Fruit fly (Drosophila melanogaster) whole organism, embryonic: ENCODE results near the gene Tim17b.
A peak's percentile ranks its signal among the peaks of the same experiment; 100 is the strongest.

ENCODE experiments used
- CG10209 ChIP-seq: fragments of 200-800 bp; sonication (Bioruptor generic); optimal IDR thresholded peaks from 3 replicates; lab custom pipeline; 2017; ENCODE audit warnings: missing biosample characterization, mild to moderate bottlenecking, missing genetic modification characterization, missing genetic modification reagents
- CG10267 ChIP-seq: fragments of 200-800 bp; sonication (Bioruptor generic); optimal IDR thresholded peaks from 2 replicates; lab custom pipeline; 2018; ENCODE audit warnings: missing biosample characterization, mild to moderate bottlenecking, missing genetic modification characterization, moderate library complexity
- CG14667 ChIP-seq: fragments of 200-800 bp; sonication (Bioruptor generic); IDR thresholded peaks from 2 replicates; pipeline ENCODE4 v1.3.6; 2022; ENCODE audit warnings: missing biosample characterization, missing genetic modification characterization
- CG15514 ChIP-seq: fragments of 200-800 bp; sonication (Bioruptor generic); optimal IDR thresholded peaks from 3 replicates; lab custom pipeline; 2017; ENCODE audit warnings: missing biosample characterization, missing genetic modification characterization, mild to moderate bottlenecking, moderate library complexity, missing genetic modification reagents
- CG15696 ChIP-seq: fragments of 200-800 bp; sonication (Bioruptor generic); optimal IDR thresholded peaks from 2 replicates; lab custom pipeline; 2019; ENCODE audit warnings: missing biosample characterization, mild to moderate bottlenecking, missing genetic modification characterization, moderate library complexity
- CG16863 ChIP-seq: fragments of 200-800 bp; sonication (Bioruptor generic); optimal IDR thresholded peaks from 3 replicates; lab custom pipeline; 2016; ENCODE audit warnings: missing biosample characterization, missing genetic modification characterization
- CG17328 ChIP-seq: fragments of 200-800 bp; sonication (Bioruptor generic); IDR thresholded peaks from 2 replicates; pipeline ENCODE4 v1.3.6; 2022; ENCODE audit warnings: missing biosample characterization, missing genetic modification characterization
- CG17912 ChIP-seq: fragments of 200-800 bp; sonication (Bioruptor generic); optimal IDR thresholded peaks from 2 replicates; lab custom pipeline; 2018; ENCODE audit warnings: missing biosample characterization, mild to moderate bottlenecking, missing genetic modification characterization
- CG1792 ChIP-seq: fragments of 200-800 bp; sonication (Bioruptor generic); optimal IDR thresholded peaks from 2 replicates; lab custom pipeline; 2016; ENCODE audit warnings: missing biosample characterization, missing genetic modification characterization
- CG18262 ChIP-seq: fragments of 200-800 bp; optimal IDR thresholded peaks from 3 replicates; lab custom pipeline; 2019; ENCODE audit warnings: missing biosample characterization, mild to moderate bottlenecking, missing genetic modification characterization, moderate library complexity
- CG30020 ChIP-seq: fragments of 200-800 bp; optimal IDR thresholded peaks from 2 replicates; lab custom pipeline; 2019; ENCODE audit warnings: missing biosample characterization, mild to moderate bottlenecking, missing genetic modification characterization, moderate library complexity
- CG31224 ChIP-seq: fragments of 200-800 bp; sonication (Bioruptor generic); IDR thresholded peaks from 2 replicates; pipeline ENCODE4 v1.3.6; 2022; ENCODE audit warnings: missing biosample characterization, missing genetic modification characterization
- CG32532 ChIP-seq: fragments of 200-800 bp; sonication (Bioruptor generic); IDR thresholded peaks from 2 replicates; pipeline ENCODE4 v1.3.6; 2022; ENCODE audit warnings: missing biosample characterization, missing genetic modification characterization
- CG4328 ChIP-seq: fragments of 200-800 bp; sonication (Bioruptor generic); optimal IDR thresholded peaks from 3 replicates; lab custom pipeline; 2017; ENCODE audit warnings: missing biosample characterization, missing genetic modification reagents, missing genetic modification characterization
- CG6791 ChIP-seq: fragments of 200-800 bp; sonication (Bioruptor generic); IDR thresholded peaks from 3 replicates; pipeline ENCODE4 v1.3.6; 2022; ENCODE audit warnings: missing biosample characterization, missing genetic modification characterization; ENCODE audit not compliant: partially characterized antibody
- CG7745 ChIP-seq: fragments of 200-800 bp; sonication (Bioruptor generic); optimal IDR thresholded peaks from 2 replicates; lab custom pipeline; 2018; ENCODE audit warnings: missing biosample characterization, mild to moderate bottlenecking, missing genetic modification characterization, moderate library complexity
- CG8089 ChIP-seq: fragments of 200-800 bp; sonication (Bioruptor generic); optimal IDR thresholded peaks from 3 replicates; lab custom pipeline; 2016; ENCODE audit warnings: missing biosample characterization, missing genetic modification characterization
- CG8290 ChIP-seq, 3 experiments: fragments of 200-800 bp; sonication (Bioruptor generic); optimal IDR thresholded peaks; 2 replicates each; lab custom pipeline; 2016 to 2019; ENCODE audit warnings: missing biosample characterization in 3 of 3, missing genetic modification characterization in 3 of 3, mild to moderate bottlenecking in 2 of 3, moderate library complexity in 1 of 3
- CG8359 ChIP-seq: fragments of 200-800 bp; sonication (Bioruptor generic); optimal IDR thresholded peaks from 2 replicates; lab custom pipeline; 2017; ENCODE audit warnings: missing biosample characterization, mild to moderate bottlenecking, missing genetic modification characterization, borderline replicate concordance
- CG9817 ChIP-seq: fragments of 200-800 bp; sonication (Bioruptor generic); optimal IDR thresholded peaks from 2 replicates; lab custom pipeline; 2018; ENCODE audit warnings: missing biosample characterization, mild to moderate bottlenecking, missing genetic modification characterization, moderate library complexity
- CHES-1-like ChIP-seq: fragments of 200-800 bp; sonication (Bioruptor generic); optimal IDR thresholded peaks from 2 replicates; lab custom pipeline; 2016; ENCODE audit warnings: missing biosample characterization, missing genetic modification characterization
- Ets65A ChIP-seq: fragments of 200-800 bp; sonication (Bioruptor generic); peaks from one replicate; lab custom pipeline; 2016; ENCODE audit warnings: missing biosample characterization, missing genetic modification characterization
- HLH4C ChIP-seq: fragments of 200-800 bp; sonication (Bioruptor generic); IDR thresholded peaks from 3 replicates; pipeline ENCODE4 v1.3.6; 2022; ENCODE audit warnings: missing biosample characterization, missing genetic modification characterization; ENCODE audit not compliant: partially characterized antibody
- HLH54F ChIP-seq: fragments of 200-800 bp; sonication (Bioruptor generic); optimal IDR thresholded peaks from 3 replicates; lab custom pipeline; 2016; ENCODE audit warnings: missing biosample characterization, missing genetic modification characterization
- Lhr ChIP-seq: fragments of 200-800 bp; sonication (Bioruptor generic); optimal IDR thresholded peaks from 3 replicates; lab custom pipeline; 2017; ENCODE audit warnings: mild to moderate bottlenecking, missing biosample characterization, missing genetic modification reagents, missing genetic modification characterization
- MESR4 ChIP-seq: fragments of 200-800 bp; sonication (Bioruptor generic); optimal IDR thresholded peaks from 2 replicates; lab custom pipeline; 2018; ENCODE audit warnings: missing biosample characterization, mild to moderate bottlenecking, missing genetic modification characterization, moderate library complexity
- Med ChIP-seq: fragments of 200-800 bp; sonication (Bioruptor generic); peaks from one replicate; lab custom pipeline; 2016; ENCODE audit warnings: missing biosample characterization, missing genetic modification characterization, mild to moderate bottlenecking, inconsistent platforms, moderate library complexity
- Nf-YC ChIP-seq: fragments of 200-800 bp; optimal IDR thresholded peaks from 3 replicates; lab custom pipeline; 2019; ENCODE audit warnings: missing biosample characterization, mild to moderate bottlenecking, missing genetic modification characterization, moderate library complexity
- Rfx ChIP-seq: fragments of 200-800 bp; sonication (Bioruptor generic); IDR thresholded peaks from 2 replicates; pipeline ENCODE4 v1.3.6; 2022; ENCODE audit warnings: missing biosample characterization, missing genetic modification characterization
- Six4 ChIP-seq: fragments of 200-800 bp; sonication (Bioruptor generic); optimal IDR thresholded peaks from 2 replicates; lab custom pipeline; 2016; ENCODE audit warnings: missing biosample characterization, missing genetic modification characterization
- ab ChIP-seq: fragments of 200-800 bp; sonication (Bioruptor generic); optimal IDR thresholded peaks from 2 replicates; lab custom pipeline; 2016; ENCODE audit warnings: missing biosample characterization, missing genetic modification characterization
- abd-A ChIP-seq: fragments of 200-800 bp; sonication (Bioruptor generic); optimal IDR thresholded peaks from 3 replicates; lab custom pipeline; 2019; ENCODE audit warnings: missing biosample characterization, mild to moderate bottlenecking, missing genetic modification characterization, moderate library complexity
- da ChIP-seq: fragments of 200-800 bp; sonication (Bioruptor generic); optimal IDR thresholded peaks from 2 replicates; lab custom pipeline; 2016; ENCODE audit warnings: missing biosample characterization, missing genetic modification characterization
- dm ChIP-seq: fragments of 200-800 bp; sonication (Bioruptor generic); optimal IDR thresholded peaks from 3 replicates; lab custom pipeline; 2016; ENCODE audit warnings: missing biosample characterization, missing genetic modification characterization
- ems ChIP-seq: fragments of 200-800 bp; sonication (Bioruptor generic); optimal IDR thresholded peaks from 3 replicates; lab custom pipeline; 2016; ENCODE audit warnings: missing biosample characterization, missing genetic modification characterization
- gsb ChIP-seq: fragments of 200-800 bp; sonication (Bioruptor generic); IDR thresholded peaks from 2 replicates; pipeline ENCODE4 v1.3.6; 2022; ENCODE audit warnings: missing biosample characterization, missing genetic modification characterization
- hbn ChIP-seq: fragments of 200-800 bp; sonication (Bioruptor generic); IDR thresholded peaks from 2 replicates; pipeline ENCODE4 v1.3.6; 2022; ENCODE audit warnings: missing biosample characterization, missing genetic modification characterization; ENCODE audit not compliant: partially characterized antibody
- nerfin-1 ChIP-seq: fragments of 200-800 bp; sonication (Bioruptor generic); optimal IDR thresholded peaks from 3 replicates; lab custom pipeline; 2019; ENCODE audit warnings: missing biosample characterization, mild to moderate bottlenecking, missing genetic modification characterization, moderate library complexity
- nmo ChIP-seq: fragments of 200-800 bp; sonication (Bioruptor generic); optimal IDR thresholded peaks from 2 replicates; lab custom pipeline; 2018; ENCODE audit warnings: missing biosample characterization, mild to moderate bottlenecking, missing genetic modification characterization, moderate library complexity
- sim ChIP-seq: fragments of 200-800 bp; sonication (Bioruptor generic); IDR thresholded peaks from 2 replicates; pipeline ENCODE4 v1.3.6; 2022; ENCODE audit warnings: missing biosample characterization, missing genetic modification characterization
- tll ChIP-seq, 2 experiments: fragments of 200-800 bp in 1 of 2; fragments of >200 bp in 1 of 2; sonication (Bioruptor generic) in 1 of 2; optimal IDR thresholded peaks; 2 replicates each; lab custom pipeline; 2017 to 2019; ENCODE audit warnings: missing biosample characterization in 2 of 2, missing genetic modification characterization in 2 of 2, mild to moderate bottlenecking in 1 of 2, moderate library complexity in 1 of 2
- unc-4 ChIP-seq: fragments of 200-800 bp; sonication (Bioruptor generic); IDR thresholded peaks from 2 replicates; pipeline ENCODE4 v1.3.6; 2022; ENCODE audit warnings: missing biosample characterization, missing genetic modification characterization; ENCODE audit not compliant: partially characterized antibody
- wek ChIP-seq: fragments of 200-800 bp; sonication (Bioruptor generic); optimal IDR thresholded peaks from 3 replicates; lab custom pipeline; 2018; ENCODE audit warnings: missing biosample characterization, mild to moderate bottlenecking, missing genetic modification characterization, moderate library complexity

Gene Tim17b

dm6 chr3R:3734434-3735248, at the start of gene Tim17b (continued):
- TF ChIP-seq CG15696 (no peak), wek (GFP tag; lab: Kevin White, UChicago) (peak; percentile 75), CG17328 (no peak), CG30020 (tag; lab: Kevin White, UChicago) (peak; percentile 100), CG8359 (GFP tag; lab: Kevin White, UChicago) (no peak), CHES-1-like (GFP tag; lab: Kevin White, UChicago) (no peak), CG16863 (GFP tag; lab: Kevin White, UChicago) (no peak), gsb (GFP tag; lab: Robert Waterston, UW) (no peak), CG15514 (no peak), abd-A (tag; lab: Kevin White, UChicago) (no peak), hbn (GFP tag; lab: Robert Waterston, UW) (no peak), MESR4 (peak; percentile 92), HLH4C (GFP tag; lab: Robert Waterston, UW) (no peak), CG31224 (GFP tag; lab: Robert Waterston, UW) (no peak), dm (GFP tag; lab: Kevin White, UChicago) (no peak), ab (GFP tag; lab: Kevin White, UChicago) (no peak), unc-4 (GFP tag; lab: Robert Waterston, UW) (no peak), CG18262 (tag; lab: Kevin White, UChicago) (no peak), Rfx (GFP tag; lab: Robert Waterston, UW) (no peak), CG8089 (peak; percentile 2), Nf-YC (tag; lab: Kevin White, UChicago) (no peak), Ets65A (GFP tag; lab: Kevin White, UChicago) (no peak), CG7745 (tag; lab: Kevin White, UChicago) (no peak), nerfin-1 (tag; lab: Kevin White, UChicago) (no peak), ems (no peak), da (GFP tag; lab: Kevin White, UChicago) (no peak), CG10209 (GFP tag; lab: Kevin White, UChicago) (no peak), CG8290 (GFP tag; optimal IDR thresholded peaks at IDR 0.05; lab: Kevin White, UChicago) (peak; percentile 35), CG8290 (tag; optimal IDR thresholded peaks at IDR 0.05; lab: Kevin White, UChicago) (peak; percentile 9 to 42), Six4 (no peak), CG6791 (GFP tag; lab: Robert Waterston, UW) (no peak), Lhr (GFP tag; lab: Kevin White, UChicago) (peak; percentile 59), CG1792 (GFP tag; lab: Kevin White, UChicago) (no peak), CG14667 (GFP tag; lab: Robert Waterston, UW) (no peak), Med (GFP tag; lab: Kevin White, UChicago) (no peak), CG10267 (no peak), CG32532 (GFP tag; lab: Robert Waterston, UW) (no peak), nmo (GFP tag; lab: Kevin White, UChicago) (peak; percentile 58), CG17912 (no peak), tll (GFP tag; optimal IDR thresholded peaks at IDR 0.05; lab: Kevin White, UChicago) (no peak), CG4328 (GFP tag; lab: Kevin White, UChicago) (no peak), CG9817 (tag; lab: Kevin White, UChicago) (no peak), HLH54F (GFP tag; lab: Kevin White, UChicago) (no peak), sim (GFP tag; lab: Robert Waterston, UW) (no peak)
